Worm (Caenorhabditis elegans) whole organism, young adult: ENCODE data around the gene F20B6.9.

Experiments
- B0336.3 ChIP-seq: fragments of 200-800 bp; sonication (Bioruptor generic); IDR thresholded peaks from 2 replicates; pipeline ENCODE4 v1.3.6; 2022; ENCODE audit warnings: missing genetic modification characterization, missing compliant biosample characterization
- D2030.7 ChIP-seq: fragments of 200-800 bp; sonication (Bioruptor generic); IDR thresholded peaks from 2 replicates; pipeline ENCODE4 v1.3.6; 2022; ENCODE audit warnings: missing genetic modification reagents, missing genetic modification characterization, missing compliant biosample characterization
- F33H1.4 ChIP-seq: fragments of 200-800 bp; sonication (Bioruptor generic); IDR thresholded peaks from 2 replicates; pipeline ENCODE4 v1.3.6; 2022; ENCODE audit warnings: missing genetic modification reagents, missing genetic modification characterization, missing compliant biosample characterization
- F55B11.4 ChIP-seq: sonication (generic microtip); optimal IDR thresholded peaks from 2 replicates; lab custom pipeline; 2016; ENCODE audit warnings: missing compliant biosample characterization, missing genetic modification characterization, borderline replicate concordance; ENCODE audit not compliant: insufficient read depth
- K12H6.12 ChIP-seq: fragments of 200-800 bp; sonication (Bioruptor generic); optimal IDR thresholded peaks from 2 replicates; lab custom pipeline; 2018; ENCODE audit warnings: mild to moderate bottlenecking, missing genetic modification characterization, missing compliant biosample characterization
- Y53G8AR.9 ChIP-seq: fragments of 200-800 bp; sonication (Bioruptor generic); conservative IDR thresholded peaks from 2 replicates; pipeline ENCODE4 v1.3.6; 2022; ENCODE audit warnings: missing genetic modification reagents, missing genetic modification characterization, missing compliant biosample characterization
- Y56A3A.18 ChIP-seq: fragments of 200-800 bp; sonication (Bioruptor generic); IDR thresholded peaks from 2 replicates; pipeline ENCODE4 v1.3.6; 2022; ENCODE audit warnings: missing genetic modification reagents, missing genetic modification characterization, missing compliant biosample characterization
- Y67H2A.10 ChIP-seq: fragments of 200-800 bp; sonication (Bioruptor generic); conservative IDR thresholded peaks from 2 replicates; pipeline ENCODE4 v1.3.6; 2022; ENCODE audit warnings: missing genetic modification reagents, missing genetic modification characterization, missing compliant biosample characterization
- attf-5 ChIP-seq: fragments of 200-800 bp; sonication (Bioruptor generic); optimal IDR thresholded peaks from 2 replicates; lab custom pipeline; 2018; ENCODE audit warnings: mild to moderate bottlenecking, missing genetic modification characterization, missing compliant biosample characterization
- cebp-1 ChIP-seq, 2 experiments: fragments of 200-800 bp in 1 of 2; sonication (Bioruptor generic) in 1 of 2; sonication (generic microtip) in 1 of 2; IDR thresholded peaks in 1 of 2; optimal IDR thresholded peaks in 1 of 2; 2 replicates each; pipeline versions ENCODE4 v1.3.6 to Lab custom; 2017 to 2022; ENCODE audit warnings: missing compliant biosample characterization in 2 of 2, missing genetic modification characterization in 2 of 2, mild to moderate bottlenecking in 1 of 2, missing genetic modification reagents in 1 of 2, moderate library complexity in 1 of 2
- ceh-91 ChIP-seq: fragments of 200-800 bp; sonication (Bioruptor generic); IDR thresholded peaks from 2 replicates; pipeline ENCODE4 v1.3.6; 2022; ENCODE audit warnings: missing genetic modification reagents, missing genetic modification characterization, missing compliant biosample characterization
- chd-7 ChIP-seq: sonication (generic microtip); optimal IDR thresholded peaks from 2 replicates; lab custom pipeline; 2016; ENCODE audit warnings: mild to moderate bottlenecking, missing genetic modification characterization, moderate library complexity, missing compliant biosample characterization
- dox-1 ChIP-seq: fragments of 200-800 bp; sonication (Bioruptor generic); IDR thresholded peaks from 2 replicates; pipeline ENCODE4 v1.3.6; 2022; ENCODE audit warnings: missing genetic modification reagents, missing genetic modification characterization, missing compliant biosample characterization
- hlh-26 ChIP-seq: fragments of 200-800 bp; sonication (Bioruptor generic); conservative IDR thresholded peaks from 2 replicates; pipeline ENCODE4 v1.3.6; 2022; ENCODE audit warnings: missing genetic modification reagents, missing genetic modification characterization, missing compliant biosample characterization
- hmg-1.2 ChIP-seq: fragments of 200-800 bp; sonication (Bioruptor generic); IDR thresholded peaks from 2 replicates; pipeline ENCODE4 v1.3.6; 2022; ENCODE audit warnings: missing genetic modification reagents, missing genetic modification characterization, missing compliant biosample characterization
- hmg-20 ChIP-seq: fragments of 200-800 bp; sonication (Bioruptor generic); IDR thresholded peaks from 2 replicates; pipeline ENCODE4 v1.3.6; 2022; ENCODE audit warnings: missing genetic modification reagents, missing genetic modification characterization, missing compliant biosample characterization
- hsf-1 ChIP-seq: fragments of 200-800 bp; sonication (Bioruptor generic); IDR thresholded peaks from 2 replicates; pipeline ENCODE4 v1.3.6; 2022; ENCODE audit warnings: missing genetic modification reagents, missing genetic modification characterization, missing compliant biosample characterization
- let-526 ChIP-seq: fragments of 200-800 bp; sonication (Bioruptor generic); IDR thresholded peaks from 2 replicates; pipeline ENCODE4 v1.3.6; 2022; ENCODE audit warnings: missing genetic modification reagents, missing genetic modification characterization, missing compliant biosample characterization
- let-607 ChIP-seq, 2 experiments: fragments of 200-800 bp in 1 of 2; sonication (Bioruptor generic) in 1 of 2; sonication (generic microtip) in 1 of 2; optimal IDR thresholded peaks; 2 replicates each; lab custom pipeline; 2016 to 2018; ENCODE audit warnings: mild to moderate bottlenecking in 2 of 2, missing compliant biosample characterization in 2 of 2, missing genetic modification characterization in 2 of 2, moderate library complexity in 2 of 2, missing genotype in 1 of 2
- lin-35 ChIP-seq, 3 experiments: fragments of 150-350 bp in 2 of 3; sonication (generic microtip) in 1 of 3; optimal IDR thresholded peaks; 2 replicates each; lab custom pipeline; 2014 to 2018; ENCODE audit warnings: missing biosample characterization in 3 of 3, missing genetic modification characterization in 3 of 3, missing genetic modification reagents in 3 of 3
- lin-40 ChIP-seq: sonication (generic microtip); optimal IDR thresholded peaks from 2 replicates; lab custom pipeline; 2016; ENCODE audit warnings: missing genetic modification characterization, mild to moderate bottlenecking, missing compliant biosample characterization, missing genotype, missing genetic modification reagents
- mcd-1 ChIP-seq: fragments of 200-800 bp; sonication (Bioruptor generic); IDR thresholded peaks from 2 replicates; pipeline ENCODE4 v1.3.6; 2022; ENCODE audit warnings: missing genetic modification reagents, missing genetic modification characterization, missing compliant biosample characterization
- nfya-2 ChIP-seq: fragments of 200-800 bp; sonication (Bioruptor generic); IDR thresholded peaks from 2 replicates; pipeline ENCODE4 v1.3.6; 2022; ENCODE audit warnings: missing genetic modification reagents, missing genetic modification characterization, missing compliant biosample characterization
- nfyb-1 ChIP-seq: fragments of 200-800 bp; sonication (Bioruptor generic); IDR thresholded peaks from 2 replicates; pipeline ENCODE4 v1.3.6; 2022; ENCODE audit warnings: missing genetic modification reagents, missing genetic modification characterization, missing compliant biosample characterization
- nhr-27 ChIP-seq: fragments of 200-800 bp; sonication (Bioruptor generic); optimal IDR thresholded peaks from 2 replicates; lab custom pipeline; 2018; ENCODE audit warnings: mild to moderate bottlenecking, missing genetic modification characterization, moderate library complexity, missing compliant biosample characterization
- nhr-80 ChIP-seq: sonication (generic microtip); optimal IDR thresholded peaks from 2 replicates; lab custom pipeline; 2016; ENCODE audit warnings: missing genetic modification characterization, missing compliant biosample characterization
- rec-8 ChIP-seq, 2 experiments: sonication (generic microtip); optimal IDR thresholded peaks; 2 replicates each; lab custom pipeline; 2016; ENCODE audit warnings: mild to moderate bottlenecking in 2 of 2, missing genetic modification characterization in 2 of 2, missing genetic modification reagents in 2 of 2, missing genotype in 2 of 2, missing biosample characterization in 1 of 2, missing compliant biosample characterization in 1 of 2, moderate library complexity in 1 of 2
- snpc-3.4 ChIP-seq: sonication (generic microtip); optimal IDR thresholded peaks from 2 replicates; lab custom pipeline; 2017; ENCODE audit warnings: missing genetic modification characterization, mild to moderate bottlenecking, missing compliant biosample characterization, antibody characterized with exemption, moderate library complexity, missing genotype, missing genetic modification reagents
- snpc-4 ChIP-seq, 5 experiments: fragments of 150-350 bp in 1 of 5; sonication (generic microtip) in 4 of 5; optimal IDR thresholded peaks; 2 replicates each; lab custom pipeline; 2014 to 2018; ENCODE audit warnings: missing genetic modification characterization in 5 of 5, missing biosample characterization in 3 of 5, antibody characterized with exemption in 2 of 5, mild to moderate bottlenecking in 2 of 5, missing compliant biosample characterization in 2 of 5, missing genotype in 2 of 5, moderate library complexity in 2 of 5, missing genetic modification reagents in 1 of 5
- somi-1 ChIP-seq: fragments of 200-800 bp; sonication (Bioruptor generic); optimal IDR thresholded peaks from 2 replicates; lab custom pipeline; 2018; ENCODE audit warnings: mild to moderate bottlenecking, missing genetic modification characterization, missing compliant biosample characterization
- tbx-9 ChIP-seq: sonication (generic microtip); optimal IDR thresholded peaks from 2 replicates; lab custom pipeline; 2016; ENCODE audit warnings: borderline replicate concordance, missing genetic modification characterization, inconsistent platforms, missing compliant biosample characterization
- unc-130 ChIP-seq: sonication (generic microtip); optimal IDR thresholded peaks from 2 replicates; lab custom pipeline; 2016; ENCODE audit warnings: missing genetic modification reagents, missing genetic modification characterization, missing compliant biosample characterization
- zfh-2 ChIP-seq: fragments of 200-800 bp; sonication (Bioruptor generic); conservative IDR thresholded peaks from 2 replicates; pipeline ENCODE4 v1.3.6; 2022; ENCODE audit warnings: missing genetic modification reagents, missing genetic modification characterization, missing compliant biosample characterization
- zim-3 ChIP-seq: sonication (generic microtip); optimal IDR thresholded peaks from 2 replicates; lab custom pipeline; 2017; ENCODE audit warnings: mild to moderate bottlenecking, missing genetic modification characterization, moderate library complexity, missing compliant biosample characterization
- ztf-6 ChIP-seq: fragments of 200-800 bp; sonication (Bioruptor generic); IDR thresholded peaks from 2 replicates; pipeline ENCODE4 v1.3.6; 2022; ENCODE audit warnings: missing genetic modification reagents, missing genetic modification characterization, missing compliant biosample characterization

The F20B6.9 gene

DNA sequence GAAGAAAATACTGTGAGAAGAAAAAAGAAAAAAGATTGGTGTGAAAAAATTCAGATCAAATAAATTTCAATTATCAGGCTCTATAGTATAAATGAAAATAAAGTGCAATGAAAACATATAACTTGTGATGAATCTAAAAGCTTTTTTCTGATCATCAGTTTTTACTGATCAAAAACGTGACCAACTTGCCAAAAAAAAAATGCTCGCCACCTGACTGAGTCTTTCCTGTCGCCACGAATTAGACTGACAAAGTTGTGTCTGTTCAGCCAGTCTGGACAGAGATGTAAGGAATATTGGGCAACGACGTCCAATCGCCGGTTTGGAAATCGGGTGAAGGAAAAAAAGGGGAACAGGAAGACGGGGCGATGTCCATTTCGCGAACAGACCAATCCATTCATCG is 12.2 kb upstream of the F20B6.9 start:
- TF ChIP-seq cebp-1 (GFP tag; IDR thresholded peaks at IDR 0.05; lab: Robert Waterston, UW) (no peak), cebp-1 (tag; optimal IDR thresholded peaks at IDR 0.05; lab: Kevin White, UChicago) (peak; percentile 48), K12H6.12 (tag; lab: Kevin White, UChicago) (no peak), snpc-4 (GFP tag; optimal IDR thresholded peaks at IDR 0.05; lab: Kevin White, UChicago) (no peak), snpc-4 (tag; optimal IDR thresholded peaks at IDR 0.05; lab: Kevin White, UChicago) (no peak), F55B11.4 (tag; lab: Kevin White, UChicago) (no peak), D2030.7 (GFP tag; lab: Robert Waterston, UW) (no peak), hmg-20 (GFP tag; lab: Robert Waterston, UW) (0 out of 2 replicates have a peak, but pooled peaks have one; percentile 43), nfyb-1 (GFP tag; lab: Robert Waterston, UW) (no peak), somi-1 (GFP tag; lab: Kevin White, UChicago) (peak; percentile 5), let-526 (GFP tag; lab: Robert Waterston, UW) (0 out of 2 replicates have a peak, but pooled peaks have one; percentile 33), nhr-80 (tag; lab: Kevin White, UChicago) (peak; percentile 20), lin-35 (GFP tag; optimal IDR thresholded peaks at IDR 0.05; lab: Kevin White, UChicago) (peak in 1 of 3 experiments; percentile 3), zim-3 (tag; lab: Kevin White, UChicago) (no peak), F33H1.4 (GFP tag; lab: Robert Waterston, UW) (no peak), nfya-2 (GFP tag; lab: Robert Waterston, UW) (no peak), hmg-1.2 (GFP tag; lab: Robert Waterston, UW) (no peak), nhr-27 (tag; lab: Kevin White, UChicago) (no peak), snpc-3.4 (tag; lab: Kevin White, UChicago) (no peak), B0336.3 (GFP tag; lab: Robert Waterston, UW) (peak; percentile 32; the same call in 1 of the 2 replicates), zfh-2 (GFP tag; lab: Robert Waterston, UW) (no peak)

DNA sequence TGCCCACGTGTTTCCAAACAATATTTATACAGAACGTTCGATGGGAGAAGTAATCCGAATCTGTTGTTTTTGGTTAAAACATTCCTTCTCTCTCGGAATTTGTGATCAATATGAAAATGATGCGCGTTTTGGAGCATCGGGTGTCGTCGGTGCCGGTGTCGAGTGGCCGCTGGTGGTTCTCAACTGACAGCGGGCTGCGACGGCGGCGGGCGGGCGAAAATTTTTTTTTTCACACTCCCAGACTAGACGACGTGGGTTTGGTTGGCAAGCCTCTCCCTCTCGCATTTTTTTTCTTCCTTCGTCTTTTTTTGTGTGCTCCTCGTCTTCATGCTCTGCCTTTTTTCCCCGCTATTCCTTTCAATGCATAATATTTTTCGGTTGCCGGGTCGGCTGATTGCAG is 10.9 kb upstream of the F20B6.9 start, which contains the start of gene W01H2.2:
W01H2.2 (minus strand) TSS at position 285 of the 400 bp plus-strand sequence.
- TF ChIP-seq chd-7 (tag; lab: Kevin White, UChicago) = peak; percentile 36
- TF ChIP-seq nfyb-1 (GFP tag; lab: Robert Waterston, UW) = 0 out of 2 replicates have a peak, but pooled peaks have one; percentile 43
- no peak for TF ChIP-seq cebp-1 (GFP tag; IDR thresholded peaks at IDR 0.05; lab: Robert Waterston, UW)
- TF ChIP-seq cebp-1 (tag; optimal IDR thresholded peaks at IDR 0.05; lab: Kevin White, UChicago) = peak; percentile 31
- peak; percentile 91 for TF ChIP-seq zfh-2 (GFP tag; lab: Robert Waterston, UW)
- TF ChIP-seq Y67H2A.10 (GFP tag; lab: Robert Waterston, UW) = no peak
- 0 out of 2 replicates have a peak, but pooled peaks have one; percentile 34 for TF ChIP-seq mcd-1 (GFP tag; lab: Robert Waterston, UW)
- TF ChIP-seq ceh-91 (GFP tag; lab: Robert Waterston, UW) = no peak

DNA sequence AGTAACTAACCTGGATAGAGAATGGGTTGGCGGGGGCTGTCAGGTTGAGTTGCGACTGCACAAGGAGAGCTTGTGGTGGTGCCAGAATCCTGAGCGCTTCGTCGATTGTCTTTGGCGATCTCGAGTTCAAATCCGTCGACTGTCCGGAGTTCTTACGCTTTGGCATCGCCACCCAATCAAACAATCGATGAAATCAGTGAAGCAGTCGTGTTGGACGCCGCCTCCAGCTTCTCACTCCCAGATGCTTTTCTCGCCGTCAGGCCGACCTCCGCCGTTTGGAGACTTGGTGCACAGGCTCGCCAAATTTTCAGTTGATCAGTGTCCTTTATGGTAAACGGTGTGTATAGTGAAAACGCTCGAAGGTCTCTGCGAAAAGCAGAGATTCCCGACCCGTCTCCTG is 9.6 kb upstream of the F20B6.9 start, which contains the start of the genes F20B6.10 and hpk-1:
F20B6.10 (minus strand) TSS at position 303 of the 400 bp plus-strand sequence.
hpk-1 (minus strand) TSS at position 397 of the 400 bp plus-strand sequence.
- TF ChIP-seq B0336.3 (GFP tag; lab: Robert Waterston, UW) = 0 out of 2 replicates have a peak, but pooled peaks have one; percentile 16
- TF ChIP-seq hsf-1 (GFP tag; lab: Robert Waterston, UW) = no peak
- no peak for TF ChIP-seq Y53G8AR.9 (GFP tag; lab: Robert Waterston, UW)
- TF ChIP-seq dox-1 (GFP tag; lab: Robert Waterston, UW) = 0 out of 2 replicates have a peak, but pooled peaks have one; percentile 18
- peak; percentile 79 for TF ChIP-seq zfh-2 (GFP tag; lab: Robert Waterston, UW)
- TF ChIP-seq nfya-2 (GFP tag; lab: Robert Waterston, UW) = 0 out of 2 replicates have a peak, but pooled peaks have one; percentile 23
- no peak for TF ChIP-seq unc-130
- no peak for TF ChIP-seq ztf-6
- TF ChIP-seq, all 124 proteins: peak for 4

DNA sequence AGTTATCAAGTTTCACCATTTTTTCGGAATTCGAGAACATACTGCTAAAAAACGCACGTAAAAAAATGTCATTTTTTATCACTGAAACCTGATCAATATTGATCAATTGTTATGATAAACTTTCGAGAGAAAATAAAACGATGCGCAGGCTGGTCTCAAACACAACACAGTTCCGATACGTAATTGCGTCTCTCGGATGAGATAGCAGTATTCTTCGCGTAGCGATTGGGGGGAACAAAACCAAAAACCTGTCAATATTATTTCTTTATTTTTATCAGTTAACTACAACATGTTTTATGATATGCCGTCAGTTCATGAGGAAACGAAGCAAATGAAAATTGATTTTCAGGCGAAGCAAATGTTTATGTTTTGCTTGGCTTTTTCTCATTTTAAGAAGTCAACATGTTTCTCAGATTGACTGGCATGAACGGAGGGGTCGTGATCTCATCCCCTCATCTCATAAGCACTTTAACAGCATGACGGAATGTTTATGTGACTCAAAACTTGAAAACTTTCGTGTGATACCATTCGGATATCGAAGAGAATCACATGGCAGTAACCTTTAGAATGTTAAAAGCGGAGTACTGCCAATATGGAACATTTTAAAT is 8.3 kb upstream of the F20B6.9 start:
- 0 out of 2 replicates have a peak, but pooled peaks have one; percentile 15 for TF ChIP-seq dox-1 (GFP tag; lab: Robert Waterston, UW)
- TF ChIP-seq Y56A3A.18 (GFP tag; lab: Robert Waterston, UW) = peak; percentile 16; the same call in 1 of the 2 replicates
- TF ChIP-seq rec-8 (tag; optimal IDR thresholded peaks at IDR 0.05; lab: Kevin White, UChicago) = no peak
- TF ChIP-seq tbx-9 (tag; lab: Kevin White, UChicago) = no peak
- peak; percentile 24 for TF ChIP-seq attf-5
- peak; percentile 84 for TF ChIP-seq nhr-80 (tag; lab: Kevin White, UChicago)
- no peak for TF ChIP-seq cebp-1 (GFP tag; IDR thresholded peaks at IDR 0.05; lab: Robert Waterston, UW)
- peak; percentile 11 for TF ChIP-seq cebp-1 (tag; optimal IDR thresholded peaks at IDR 0.05; lab: Kevin White, UChicago)
- TF ChIP-seq let-607 (tag; optimal IDR thresholded peaks at IDR 0.05; lab: Kevin White, UChicago) = peak in 1 of 2 experiments; percentile 33
- no peak for TF ChIP-seq hlh-26 (GFP tag; lab: Robert Waterston, UW)
- peak; percentile 36; the same call in 1 of the 2 replicates for TF ChIP-seq B0336.3 (GFP tag; lab: Robert Waterston, UW)
- TF ChIP-seq lin-40 (tag; lab: Kevin White, UChicago) = peak; percentile 29
